Fruit fly (Drosophila melanogaster): ENCODE results near the gene Cpr65Ax2.

Cpr65Ax2 gene

DNA sequence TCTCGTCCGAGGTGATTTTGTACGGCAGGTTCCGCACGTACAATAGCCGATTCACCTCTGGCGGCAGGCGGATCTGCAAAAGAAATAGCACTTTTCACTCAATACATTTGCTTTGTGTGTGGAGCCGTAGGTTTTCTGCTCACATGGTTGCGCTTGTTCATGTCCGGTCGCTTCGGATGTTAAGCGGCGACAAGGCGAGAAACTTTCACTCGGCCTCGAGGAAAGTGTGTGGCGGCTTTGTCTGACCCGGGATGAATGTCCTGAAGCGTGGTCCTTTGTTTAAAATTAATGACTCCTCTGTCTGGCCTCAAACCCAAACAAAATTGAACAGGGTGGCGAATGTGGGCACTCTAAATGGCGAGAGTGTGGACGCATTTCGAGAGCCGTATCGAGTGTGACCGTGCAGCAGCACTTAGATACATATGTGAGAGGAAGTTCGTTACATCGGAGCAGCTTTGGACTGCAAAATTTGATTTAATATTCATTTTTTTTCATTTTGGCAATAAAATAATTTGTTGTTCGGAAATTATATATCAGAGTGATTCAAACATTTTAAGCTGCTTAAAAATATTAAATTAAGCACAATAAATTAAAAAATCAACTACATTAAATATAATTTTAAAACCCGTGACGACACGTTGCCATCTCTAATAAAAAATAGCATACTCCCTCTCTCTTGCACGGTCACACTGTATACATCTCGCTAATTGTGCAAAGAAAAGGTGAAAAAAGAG, 42.3 kb upstream of the Cpr65Ax2 start, which contains the start of the genes Sf3b6 and Tnpo (continued):
- peak; percentile 70 for TF ChIP-seq CG8632 (GFP tag; optimal IDR thresholded peaks at IDR 0.05)
- no peak for TF ChIP-seq Eip75B (GFP tag; optimal IDR thresholded peaks at IDR 0.05)
- peak; percentile 90 for TF ChIP-seq CG31627 (GFP tag; optimal IDR thresholded peaks at IDR 0.05)
- TF ChIP-seq CG11762 (GFP tag; optimal IDR thresholded peaks at IDR 0.05; ENCODE audit: insufficient read depth), result peak; percentile 29
- TF ChIP-seq CG9139 (GFP tag; optimal IDR thresholded peaks at IDR 0.05), result no peak
- peak; percentile 90 for TF ChIP-seq Sox15 (GFP tag; optimal IDR thresholded peaks at IDR 0.05)
- TF ChIP-seq CG15336 (GFP tag; IDR thresholded peaks at IDR 0.05), result peak; percentile 59
- TF ChIP-seq Eip78C (GFP tag), result no peak
- TF ChIP-seq CG10669 (GFP tag; optimal IDR thresholded peaks at IDR 0.05), result peak; percentile 73
- peak; percentile 86 for TF ChIP-seq OdsH (GFP tag; optimal IDR thresholded peaks at IDR 0.05)
- TF ChIP-seq fkh (GFP tag; optimal IDR thresholded peaks at IDR 0.05), result no peak
- peak; percentile 52 for TF ChIP-seq fd59A (GFP tag; optimal IDR thresholded peaks at IDR 0.05)
- no peak for TF ChIP-seq salr (GFP tag; optimal IDR thresholded peaks at IDR 0.05)
- peak; percentile 73 for TF ChIP-seq Ets96B (tag; optimal IDR thresholded peaks at IDR 0.05)
- TF ChIP-seq topi (GFP tag; optimal IDR thresholded peaks at IDR 0.05), result peak; percentile 74
- TF ChIP-seq CG6808 (GFP tag; optimal IDR thresholded peaks at IDR 0.05), result no peak
- no peak for TF ChIP-seq svp (GFP tag)
- no peak; the same call in 1 of the 2 replicates for TF ChIP-seq Gug (GFP tag; IDR thresholded peaks at IDR 0.05)
- peak; percentile 68 for TF ChIP-seq CG8319 (GFP tag; optimal IDR thresholded peaks at IDR 0.05)
- TF ChIP-seq Hr38 (GFP tag; optimal IDR thresholded peaks at IDR 0.05), result no peak
- peak; percentile 60 for TF ChIP-seq Lpt (GFP tag; optimal IDR thresholded peaks at IDR 0.05)
- no peak for TF ChIP-seq CG6276 (GFP tag; optimal IDR thresholded peaks at IDR 0.05)
- no peak for TF ChIP-seq spab (GFP tag; optimal IDR thresholded peaks at IDR 0.05)
- no peak for TF ChIP-seq vri (GFP tag; optimal IDR thresholded peaks at IDR 0.05)
- TF ChIP-seq CG6163 (GFP tag; IDR thresholded peaks at IDR 0.05), result no peak
- TF ChIP-seq CG32006 (GFP tag; optimal IDR thresholded peaks at IDR 0.05), result no peak
- TF ChIP-seq esn (GFP tag; optimal IDR thresholded peaks at IDR 0.05), result peak; percentile 88
- TF ChIP-seq Blimp-1 (GFP tag; optimal IDR thresholded peaks at IDR 0.05), result no peak
- TF ChIP-seq dac (GFP tag; optimal IDR thresholded peaks at IDR 0.05), result peak; percentile 35
- peak; percentile 47 for TF ChIP-seq CG7368 (GFP tag; optimal IDR thresholded peaks at IDR 0.05)

DNA sequence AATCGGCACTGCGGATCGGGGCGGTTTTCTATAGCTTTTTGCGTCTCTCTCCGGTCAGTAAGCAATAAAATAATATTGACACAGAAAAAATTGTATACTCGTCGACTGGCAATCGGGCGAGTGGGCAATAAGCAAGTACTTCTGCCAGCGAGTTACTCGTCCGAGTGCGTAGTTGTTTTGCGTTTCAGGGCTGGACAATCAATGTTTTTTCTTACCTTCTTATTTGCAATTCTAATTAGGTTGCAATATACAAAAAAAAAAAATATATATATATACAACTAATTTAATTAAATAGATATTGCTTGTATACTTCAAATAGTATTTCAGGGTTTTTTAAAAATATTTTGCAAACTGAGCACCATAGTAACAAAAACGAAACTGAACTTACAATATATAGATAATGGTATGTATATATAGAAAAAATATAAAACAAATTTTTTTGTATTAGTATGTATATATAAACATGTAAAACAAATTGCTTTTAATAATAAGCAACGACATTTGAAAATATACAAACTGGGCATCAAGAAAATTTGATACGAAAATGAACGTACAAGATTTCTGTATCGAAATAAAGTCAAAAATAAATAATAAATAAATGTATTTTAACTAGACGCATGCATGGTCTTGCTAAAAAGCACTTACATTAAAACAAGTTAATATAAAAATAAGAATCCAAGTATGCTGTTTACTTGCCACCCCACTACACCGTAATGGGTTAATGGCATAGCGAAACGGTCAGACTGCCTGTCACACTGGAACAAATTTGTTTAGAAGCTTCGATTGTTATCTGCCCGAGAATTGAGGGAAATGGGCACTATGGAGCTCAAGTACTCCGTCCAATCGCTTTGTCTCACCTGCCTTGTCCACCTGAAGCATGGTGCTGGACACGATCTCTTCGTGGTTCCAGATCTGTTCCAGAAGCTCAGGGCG, 38.6 kb upstream of the Cpr65Ax2 start, which contains the start of the genes D19A and CG7386:
TSS of gene D19A (minus strand) at position 129 of the 933 bp plus-strand sequence.
TSS of gene CG7386 (plus strand) at position 751 of the 933 bp plus-strand sequence.
- TF ChIP-seq CG7368 (GFP tag; optimal IDR thresholded peaks at IDR 0.05) (no peak), CG11294 (GFP tag; IDR thresholded peaks at IDR 0.05) (no peak), CG31627 (GFP tag; optimal IDR thresholded peaks at IDR 0.05) (peak; percentile 69), CG11762 (GFP tag; optimal IDR thresholded peaks at IDR 0.05; ENCODE audit: insufficient read depth) (peak; percentile 25), topi (GFP tag; optimal IDR thresholded peaks at IDR 0.05) (peak; percentile 50), Gug (GFP tag; IDR thresholded peaks at IDR 0.05) (peak; percentile 42), Sox14 (GFP tag; optimal IDR thresholded peaks at IDR 0.05) (peak; percentile 50), Met (GFP tag; optimal IDR thresholded peaks at IDR 0.05) (peak; percentile 59), Hr38 (GFP tag; optimal IDR thresholded peaks at IDR 0.05) (no peak), CG1621 (tag; optimal IDR thresholded peaks at IDR 0.05) (peak; percentile 21), Ets96B (tag; optimal IDR thresholded peaks at IDR 0.05) (peak; percentile 11), cyc (GFP tag; optimal IDR thresholded peaks at IDR 0.05) (peak; percentile 46), CG4318 (GFP tag; optimal IDR thresholded peaks at IDR 0.05) (no peak), CG8319 (GFP tag; optimal IDR thresholded peaks at IDR 0.05) (no peak), Hr39 (GFP tag; optimal IDR thresholded peaks at IDR 0.05) (peak; percentile 71), OdsH (GFP tag; optimal IDR thresholded peaks at IDR 0.05) (peak; percentile 37), acj6 (GFP tag; optimal IDR thresholded peaks at IDR 0.05) (peak; percentile 42), fd59A (GFP tag; optimal IDR thresholded peaks at IDR 0.05) (peak; percentile 1), fkh (GFP tag; optimal IDR thresholded peaks at IDR 0.05) (peak; percentile 89), CG15336 (GFP tag; IDR thresholded peaks at IDR 0.05) (peak; percentile 50), Lpt (GFP tag; optimal IDR thresholded peaks at IDR 0.05) (peak; percentile 10), svp (GFP tag) (peak; percentile 89), pdm3 (GFP tag; optimal IDR thresholded peaks at IDR 0.05) (peak; percentile 69), CG6854 (GFP tag; optimal IDR thresholded peaks at IDR 0.05) (no peak), CG6792 (GFP tag; optimal IDR thresholded peaks at IDR 0.05) (peak; percentile 34), spab (GFP tag; optimal IDR thresholded peaks at IDR 0.05) (no peak), CG8119 (GFP tag; IDR thresholded peaks at IDR 0.05) (peak; percentile 25; the same call in 1 of the 3 replicates), CG34406 (GFP tag; optimal IDR thresholded peaks at IDR 0.05) (peak; percentile 38), ss (GFP tag; optimal IDR thresholded peaks at IDR 0.05) (peak; percentile 17 to 35), CG32006 (GFP tag; optimal IDR thresholded peaks at IDR 0.05) (peak; percentile 56), CG6276 (GFP tag; optimal IDR thresholded peaks at IDR 0.05) (no peak)

Measured in whole organism, prepupa.